Fruit fly (Drosophila melanogaster) whole organism: ENCODE data around the gene Slh.

ENCODE experiments used
- CG8478 ChIP-seq: fragments of >200 bp; optimal IDR thresholded peaks from 2 replicates; lab custom pipeline; 2018; ENCODE audit warnings: inconsistent platforms
- Dll ChIP-seq: fragments of >200 bp; optimal IDR thresholded peaks from 2 replicates; lab custom pipeline; 2017
- EcR ChIP-seq, 2 experiments: fragments of >200 bp; optimal IDR thresholded peaks; 2 replicates each; lab custom pipeline; 2017; ENCODE audit warnings: missing biosample characterization in 2 of 2, missing genetic modification characterization in 2 of 2, missing genetic modification reagents in 2 of 2
- pan ChIP-seq: fragments of >200 bp; optimal IDR thresholded peaks from 2 replicates; lab custom pipeline; 2017
- psq ChIP-seq: fragments of >200 bp; optimal IDR thresholded peaks from 2 replicates; lab custom pipeline; 2017
- usp ChIP-seq: fragments of >200 bp; optimal IDR thresholded peaks from 2 replicates; lab custom pipeline; 2017; ENCODE audit warnings: missing biosample characterization, missing genetic modification characterization, mixed read lengths

Slh gene

DNA sequence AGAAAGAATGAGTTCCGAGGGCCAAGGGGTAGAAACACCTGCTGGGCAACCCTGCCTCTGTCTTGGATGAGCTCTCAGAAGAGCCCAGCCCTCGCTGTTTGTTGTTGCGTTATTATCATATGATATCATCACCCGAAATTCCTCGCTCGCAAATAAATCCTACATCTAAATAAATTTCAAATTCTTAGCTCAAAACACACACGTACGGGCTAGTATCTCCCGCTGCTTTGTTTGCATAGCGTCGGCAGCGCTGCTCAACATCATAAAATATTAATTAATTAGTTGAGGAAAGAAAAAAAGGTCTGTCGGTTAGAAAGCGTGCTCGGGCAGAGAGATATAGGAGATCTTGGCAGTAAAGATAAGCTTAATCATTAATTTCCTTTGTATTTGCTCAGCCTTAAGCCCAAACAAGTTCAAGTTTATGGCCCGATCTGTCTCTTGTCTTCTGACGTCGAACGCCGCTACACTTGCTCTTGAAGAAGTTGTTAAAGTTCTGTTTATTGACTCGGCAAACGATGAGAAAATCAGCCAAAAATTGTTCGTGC is 18.6 kb downstream of the Slh start:
- no peak for TF ChIP-seq CG8478 (lab: Kevin White, UChicago)
- no peak for TF ChIP-seq EcR (GFP tag; optimal IDR thresholded peaks at IDR 0.05; lab: Kevin White, UChicago)
- no peak for TF ChIP-seq psq (lab: Kevin White, UChicago)
- no peak for TF ChIP-seq pan
- TF ChIP-seq usp (GFP tag; lab: Kevin White, UChicago): no peak

- no peak for TF ChIP-seq pan
- no peak for TF ChIP-seq EcR (GFP tag; optimal IDR thresholded peaks at IDR 0.05; lab: Kevin White, UChicago)
- TF ChIP-seq Dll (lab: Kevin White, UChicago): no peak
- TF ChIP-seq psq (lab: Kevin White, UChicago): no peak
- TF ChIP-seq CG8478 (lab: Kevin White, UChicago): no peak
- TF ChIP-seq usp (GFP tag; lab: Kevin White, UChicago): no peak
These were observed 19.7 kb downstream of the Slh start for dm6 chr2L:2472740-2473139.

DNA sequence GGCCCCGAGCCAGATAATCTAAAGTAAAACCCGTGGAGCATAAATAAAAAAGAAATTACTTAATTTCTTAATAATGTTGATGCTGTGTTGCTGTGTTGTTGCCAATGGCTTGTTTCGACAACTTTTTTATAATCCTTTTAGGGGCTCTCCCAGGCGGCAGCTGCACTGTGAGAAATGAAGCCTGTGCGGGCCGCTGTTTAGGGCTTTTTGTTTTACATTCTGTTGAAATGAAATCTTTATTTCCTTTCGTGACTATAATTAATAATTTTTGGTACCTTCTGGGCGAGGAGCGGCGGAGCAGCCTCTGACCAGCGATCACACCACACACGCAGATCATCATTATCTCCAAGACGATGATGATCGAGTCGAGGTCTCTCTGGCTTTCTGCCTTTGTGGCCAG is 21.9 kb downstream of the Slh start:
- no peak for TF ChIP-seq Dll (lab: Kevin White, UChicago)
- TF ChIP-seq CG8478 (lab: Kevin White, UChicago): no peak
- no peak for TF ChIP-seq EcR (GFP tag; optimal IDR thresholded peaks at IDR 0.05; lab: Kevin White, UChicago)
- TF ChIP-seq usp (GFP tag; lab: Kevin White, UChicago): no peak
- no peak for TF ChIP-seq psq (lab: Kevin White, UChicago)
- no peak for TF ChIP-seq pan

dm6 chr2L:2467722-2468372 is 24.6 kb downstream of the Slh start:
- TF ChIP-seq pan: no peak
- no peak for TF ChIP-seq psq (lab: Kevin White, UChicago)
- no peak for TF ChIP-seq EcR (GFP tag; optimal IDR thresholded peaks at IDR 0.05; lab: Kevin White, UChicago)
- no peak for TF ChIP-seq usp (GFP tag; lab: Kevin White, UChicago)
- TF ChIP-seq Dll (lab: Kevin White, UChicago): no peak
- TF ChIP-seq CG8478 (lab: Kevin White, UChicago): no peak

- TF ChIP-seq CG8478 (lab: Kevin White, UChicago): no peak
- TF ChIP-seq usp (GFP tag; lab: Kevin White, UChicago): no peak
- TF ChIP-seq Dll (lab: Kevin White, UChicago): no peak
- no peak for TF ChIP-seq psq (lab: Kevin White, UChicago)
- no peak for TF ChIP-seq pan
- no peak for TF ChIP-seq EcR (GFP tag; optimal IDR thresholded peaks at IDR 0.05; lab: Kevin White, UChicago)
These were observed 26.1 kb downstream of the Slh start for dm6 chr2L:2466360-2466759.

dm6 chr2L:2462306-2462844 is 30.1 kb downstream of the Slh start:
- TF ChIP-seq pan (no peak), EcR (GFP tag; optimal IDR thresholded peaks at IDR 0.05; lab: Kevin White, UChicago) (no peak), psq (lab: Kevin White, UChicago) (no peak), Dll (lab: Kevin White, UChicago) (no peak), CG8478 (lab: Kevin White, UChicago) (no peak), usp (GFP tag; lab: Kevin White, UChicago) (no peak)

DNA sequence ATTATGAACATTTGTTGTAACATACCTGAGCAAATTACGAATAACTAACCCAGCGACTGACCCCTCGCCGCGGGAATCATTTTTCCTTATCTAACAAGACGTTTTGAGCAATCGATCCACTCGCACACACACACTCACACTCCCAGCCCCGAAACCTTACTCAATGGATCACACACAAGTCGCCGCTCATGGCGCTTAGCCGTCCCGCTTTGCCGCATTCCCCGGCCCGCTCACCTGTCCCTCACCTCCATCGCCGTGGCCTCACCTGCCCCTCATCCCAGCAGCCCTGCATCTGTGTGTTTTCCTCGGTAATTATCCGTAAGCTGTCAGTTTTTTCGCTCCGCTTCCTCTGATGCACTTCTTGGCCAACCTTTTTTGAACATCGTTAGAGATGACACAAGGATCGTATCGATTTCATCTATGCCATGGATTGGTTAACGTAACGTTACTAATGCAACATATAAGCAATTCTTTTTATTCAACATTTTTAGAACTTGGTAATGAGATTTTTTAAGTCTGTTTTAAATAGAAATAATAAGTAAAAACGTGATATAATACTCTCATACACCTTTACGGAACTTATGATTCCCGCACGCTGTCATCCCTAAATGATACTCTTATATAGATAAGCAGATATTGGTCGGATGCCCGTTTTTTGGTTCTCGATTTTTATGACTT is 31.0 kb downstream of the Slh start:
- TF ChIP-seq psq (lab: Kevin White, UChicago) (no peak), CG8478 (lab: Kevin White, UChicago) (no peak), usp (GFP tag; lab: Kevin White, UChicago) (no peak), Dll (lab: Kevin White, UChicago) (no peak), pan (no peak), EcR (GFP tag; optimal IDR thresholded peaks at IDR 0.05; lab: Kevin White, UChicago) (no peak)

- TF ChIP-seq EcR (GFP tag; optimal IDR thresholded peaks at IDR 0.05; lab: Kevin White, UChicago) (no peak), usp (GFP tag; lab: Kevin White, UChicago) (no peak), Dll (lab: Kevin White, UChicago) (no peak), psq (lab: Kevin White, UChicago) (no peak), CG8478 (lab: Kevin White, UChicago) (no peak), pan (no peak)
These were observed 33.2 kb downstream of the Slh start for dm6 chr2L:2459238-2459637.

dm6 chr2L:2456516-2457392 is 35.7 kb downstream of the Slh start:
- TF ChIP-seq psq (lab: Kevin White, UChicago) (no peak), Dll (lab: Kevin White, UChicago) (no peak), EcR (GFP tag; optimal IDR thresholded peaks at IDR 0.05; lab: Kevin White, UChicago) (no peak), pan (no peak), CG8478 (lab: Kevin White, UChicago) (no peak), usp (GFP tag; lab: Kevin White, UChicago) (no peak)

DNA sequence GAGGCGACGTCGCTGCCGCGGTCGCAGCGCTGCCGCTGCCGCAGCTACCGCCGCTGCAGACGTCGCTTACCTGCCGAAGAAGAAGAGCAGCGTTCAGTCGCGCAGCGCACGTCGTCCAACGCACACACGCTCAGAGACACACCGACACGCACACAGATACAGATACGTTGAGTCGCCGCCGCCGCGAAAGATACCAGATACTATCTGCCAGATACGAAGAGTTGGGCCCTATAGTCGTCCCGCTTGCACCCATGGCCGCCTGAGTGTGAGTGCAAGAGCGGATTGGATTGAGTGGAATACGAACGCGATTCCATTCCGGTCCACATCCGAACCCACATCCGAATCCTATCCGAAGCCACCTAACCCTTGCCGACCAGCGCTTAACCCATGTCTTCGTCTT is 37.8 kb downstream of the Slh start:
- TF ChIP-seq Dll (lab: Kevin White, UChicago): no peak
- peak; percentile 47 for TF ChIP-seq CG8478 (lab: Kevin White, UChicago)

- TF ChIP-seq CG8478 (lab: Kevin White, UChicago) (no peak), EcR (GFP tag; optimal IDR thresholded peaks at IDR 0.05; lab: Kevin White, UChicago) (no peak), usp (GFP tag; lab: Kevin White, UChicago) (no peak), Dll (lab: Kevin White, UChicago) (no peak), pan (no peak), psq (lab: Kevin White, UChicago) (no peak)
These were observed 38.7 kb downstream of the Slh start for dm6 chr2L:2453818-2454217.
